Fruit fly (Drosophila melanogaster): ENCODE measurements around the gene robl37BC.

The robl37BC gene

DNA sequence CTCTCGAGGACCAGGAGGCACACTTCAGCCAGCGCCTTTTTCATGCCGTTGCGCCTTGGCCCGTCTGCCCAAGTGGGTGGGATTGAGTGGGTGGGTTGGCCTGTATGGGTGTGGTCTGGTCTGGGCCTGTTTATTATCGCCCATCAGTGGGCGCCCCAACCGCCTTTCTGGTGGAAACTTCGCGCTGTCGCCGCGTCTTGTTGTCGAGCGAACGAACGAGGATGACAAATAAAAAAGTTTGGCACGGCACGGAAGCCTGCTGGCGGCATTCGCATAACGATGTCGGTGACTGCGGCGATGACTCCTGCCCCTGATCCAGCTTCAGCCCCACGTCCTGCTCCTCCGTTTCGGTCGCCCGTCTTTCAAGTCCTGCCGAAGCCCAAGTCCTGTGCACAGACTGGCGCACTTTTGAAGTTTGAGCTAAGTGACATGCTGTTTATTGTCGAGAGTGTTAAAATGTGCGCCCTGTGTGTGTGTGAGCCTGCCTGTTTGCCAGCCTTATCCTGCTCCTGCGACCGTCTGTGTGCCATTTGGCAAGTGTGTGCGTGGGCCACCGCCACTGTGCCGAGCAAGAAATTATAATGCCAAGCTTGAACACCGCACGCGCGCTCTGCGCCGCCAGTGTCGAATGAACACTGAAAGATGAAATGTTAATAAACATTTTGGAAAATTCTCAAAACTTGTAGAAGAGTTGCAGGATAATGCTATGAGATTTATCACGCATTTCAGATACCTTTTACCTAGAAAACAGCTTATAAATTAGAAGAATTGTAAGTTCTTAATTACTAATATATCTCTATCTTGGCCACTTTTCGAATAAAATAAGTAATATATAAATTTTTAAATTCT is 3.6 kb downstream of the robl37BC start (continued):
- peak; percentile 50 for TF ChIP-seq CG14441 (GFP tag; IDR thresholded peaks at IDR 0.05)
- TF ChIP-seq CG15011 (GFP tag; optimal IDR thresholded peaks at IDR 0.05) = peak; percentile 62
- TF ChIP-seq CG6689 (GFP tag; IDR thresholded peaks at IDR 0.05) = peak; percentile 53; the same call in 1 of the 2 replicates
- peak; percentile 74 for TF ChIP-seq unpg (GFP tag; optimal IDR thresholded peaks at IDR 0.05)
- TF ChIP-seq Hey (tag; optimal IDR thresholded peaks at IDR 0.05) = peak; percentile 75
- no peak for TF ChIP-seq CG7786 (GFP tag; optimal IDR thresholded peaks at IDR 0.05)
- peak; percentile 13; the same call in 1 of the 3 replicates for TF ChIP-seq CG14050 (GFP tag; IDR thresholded peaks at IDR 0.05)
- TF ChIP-seq scrt (GFP tag; optimal IDR thresholded peaks at IDR 0.05) = peak; percentile 62
- TF ChIP-seq CG9437 (GFP tag; optimal IDR thresholded peaks at IDR 0.05) = peak; percentile 59
- TF ChIP-seq ken (GFP tag; IDR thresholded peaks at IDR 0.05) = no peak
- TF ChIP-seq CG10654 (GFP tag; optimal IDR thresholded peaks at IDR 0.05) = peak; percentile 11
- peak; percentile 10 for TF ChIP-seq zfh2 (GFP tag; optimal IDR thresholded peaks at IDR 0.05)
- 0 out of 2 replicates have a peak, but pooled peaks have one; percentile 46 for TF ChIP-seq CG9215 (GFP tag; IDR thresholded peaks at IDR 0.05)
- 0 out of 3 replicates have a peak, but pooled peaks have one; percentile 34 for TF ChIP-seq CG11093 (GFP tag; IDR thresholded peaks at IDR 0.05)
- no peak for TF ChIP-seq sens-2 (GFP tag; IDR thresholded peaks at IDR 0.05)
- TF ChIP-seq CG14667 (GFP tag; IDR thresholded peaks at IDR 0.05) = peak; percentile 33; the same call in 1 of the 2 replicates
- 0 out of 3 replicates have a peak, but pooled peaks have one; percentile 32 for TF ChIP-seq CG11560 (tag; IDR thresholded peaks at IDR 0.05)
- peak; percentile 73 for TF ChIP-seq HHEX (GFP tag; optimal IDR thresholded peaks at IDR 0.05)
- TF ChIP-seq usp (GFP tag; optimal IDR thresholded peaks at IDR 0.05) = no peak
- TF ChIP-seq toy (GFP tag; IDR thresholded peaks at IDR 0.05) = no peak
- peak; percentile 80 for TF ChIP-seq Fer3 (tag; optimal IDR thresholded peaks at IDR 0.05)
- no peak for TF ChIP-seq CG6654 (GFP tag; optimal IDR thresholded peaks at IDR 0.05)
- no peak for TF ChIP-seq CG14860 (GFP tag; IDR thresholded peaks at IDR 0.05; ENCODE audit: partially characterized antibody)
- no peak for TF ChIP-seq Ravus (GFP tag; IDR thresholded peaks at IDR 0.05)
- TF ChIP-seq ewg (GFP tag; optimal IDR thresholded peaks at IDR 0.05) = peak; percentile 64
- TF ChIP-seq pan (optimal IDR thresholded peaks at IDR 0.05) = no peak
- peak in 1 of 2 experiments; percentile 67 for TF ChIP-seq pan (GFP tag; optimal IDR thresholded peaks at IDR 0.05 in 1 of 2, IDR thresholded peaks at IDR 0.05 in 1 of 2)
- TF ChIP-seq CG31441 (GFP tag; IDR thresholded peaks at IDR 0.05) = peak; percentile 84
- TF ChIP-seq CG17385 (GFP tag; optimal IDR thresholded peaks at IDR 0.05) = peak; percentile 80
- no peak for TF ChIP-seq p53 (GFP tag; optimal IDR thresholded peaks at IDR 0.05)
- TF ChIP-seq CG13123 (GFP tag; optimal IDR thresholded peaks at IDR 0.05) = peak; percentile 30
- TF ChIP-seq disco-r (GFP tag; optimal IDR thresholded peaks at IDR 0.05) = no peak
- TF ChIP-seq Dek (tag; optimal IDR thresholded peaks at IDR 0.05) = peak; percentile 74
- no peak for TF ChIP-seq gce (GFP tag; IDR thresholded peaks at IDR 0.05)
- no peak for TF ChIP-seq CG2202 (tag; optimal IDR thresholded peaks at IDR 0.05)
- TF ChIP-seq CG18619 (GFP tag; optimal IDR thresholded peaks at IDR 0.05) = peak; percentile 83
- no peak for TF ChIP-seq rib (GFP tag; IDR thresholded peaks at IDR 0.05)
- TF ChIP-seq corto (GFP tag; optimal IDR thresholded peaks at IDR 0.05) = no peak
- no peak for TF ChIP-seq Ets97D (GFP tag; optimal IDR thresholded peaks at IDR 0.05)
- peak; percentile 72 for TF ChIP-seq CG10543 (GFP tag; optimal IDR thresholded peaks at IDR 0.05)
- TF ChIP-seq Dbx (GFP tag; IDR thresholded peaks at IDR 0.05) = peak; percentile 58

Measured in whole organism, embryonic.